Worm (Caenorhabditis elegans) whole organism, young adult: ENCODE measurements around the gene F28H7.7.

Source experiments
- B0035.1 ChIP-seq: sonication (generic microtip); optimal IDR thresholded peaks from 2 replicates; lab custom pipeline; 2016; ENCODE audit warnings: missing genetic modification characterization, mild to moderate bottlenecking, missing compliant biosample characterization, missing genotype, missing genetic modification reagents
- B0261.1 ChIP-seq: sonication (generic microtip); optimal IDR thresholded peaks from 2 replicates; lab custom pipeline; 2016; ENCODE audit warnings: mild to moderate bottlenecking, missing genetic modification characterization, moderate library complexity, missing compliant biosample characterization
- B0336.3 ChIP-seq: fragments of 200-800 bp; sonication (Bioruptor generic); IDR thresholded peaks from 2 replicates; pipeline ENCODE4 v1.3.6; 2022; ENCODE audit warnings: missing genetic modification characterization, missing compliant biosample characterization
- C17E4.6 ChIP-seq: fragments of 200-800 bp; sonication (Bioruptor generic); IDR thresholded peaks from 2 replicates; pipeline ENCODE4 v1.3.6; 2022; ENCODE audit warnings: missing genetic modification reagents, missing genetic modification characterization, missing compliant biosample characterization
- F10E7.11 ChIP-seq: sonication (generic microtip); optimal IDR thresholded peaks from 2 replicates; lab custom pipeline; 2017; ENCODE audit warnings: mild to moderate bottlenecking, missing genetic modification characterization, moderate library complexity, missing compliant biosample characterization
- F33H1.4 ChIP-seq: fragments of 200-800 bp; sonication (Bioruptor generic); IDR thresholded peaks from 2 replicates; pipeline ENCODE4 v1.3.6; 2022; ENCODE audit warnings: missing genetic modification reagents, missing genetic modification characterization, missing compliant biosample characterization
- F37B4.10 ChIP-seq: fragments of 200-800 bp; sonication (Bioruptor generic); IDR thresholded peaks from 2 replicates; pipeline ENCODE4 v1.3.6; 2022; ENCODE audit warnings: missing genetic modification characterization, missing compliant biosample characterization
- F52B5.7 ChIP-seq: sonication (generic microtip); optimal IDR thresholded peaks from 2 replicates; lab custom pipeline; 2016; ENCODE audit warnings: mild to moderate bottlenecking, missing genetic modification characterization, missing compliant biosample characterization
- F57A8.1 ChIP-seq: fragments of 200-800 bp; sonication (Bioruptor generic); optimal IDR thresholded peaks from 2 replicates; lab custom pipeline; 2018; ENCODE audit warnings: mild to moderate bottlenecking, missing genetic modification characterization, moderate library complexity, missing compliant biosample characterization
- K11D2.4 ChIP-seq: fragments of 200-800 bp; sonication (Bioruptor generic); IDR thresholded peaks from 2 replicates; pipeline ENCODE4 v1.3.6; 2022; ENCODE audit warnings: missing genetic modification reagents, missing genetic modification characterization, missing compliant biosample characterization
- T07F8.4 ChIP-seq: sonication (generic microtip); optimal IDR thresholded peaks from 2 replicates; lab custom pipeline; 2016; ENCODE audit warnings: mild to moderate bottlenecking, missing genetic modification characterization, moderate library complexity, missing compliant biosample characterization
- Y53G8AR.9 ChIP-seq: fragments of 200-800 bp; sonication (Bioruptor generic); conservative IDR thresholded peaks from 2 replicates; pipeline ENCODE4 v1.3.6; 2022; ENCODE audit warnings: missing genetic modification reagents, missing genetic modification characterization, missing compliant biosample characterization
- Y79H2A.3 ChIP-seq: fragments of 200-800 bp; sonication (Bioruptor generic); conservative IDR thresholded peaks from 2 replicates; pipeline ENCODE4 v1.3.6; 2022; ENCODE audit warnings: missing genetic modification reagents, missing genetic modification characterization, missing compliant biosample characterization
- ama-1 ChIP-seq, 3 experiments: fragments of 150-350 bp in 1 of 3; sonication (generic microtip) in 2 of 3; optimal IDR thresholded peaks; 2 replicates each; lab custom pipeline; 2014 to 2018; ENCODE audit warnings: missing biosample characterization in 2 of 3, missing genetic modification characterization in 2 of 3, missing genetic modification reagents in 2 of 3
- aptf-2 ChIP-seq: fragments of 200-800 bp; sonication (Bioruptor generic); conservative IDR thresholded peaks from 2 replicates; pipeline ENCODE4 v1.3.6; 2022; ENCODE audit warnings: missing genetic modification reagents, missing genetic modification characterization, missing compliant biosample characterization
- aptf-3 ChIP-seq: fragments of 200-800 bp; sonication (Bioruptor generic); IDR thresholded peaks from 2 replicates; pipeline ENCODE4 v1.3.6; 2022; ENCODE audit warnings: missing genetic modification characterization, missing compliant biosample characterization
- atf-7 ChIP-seq: sonication (generic microtip); optimal IDR thresholded peaks from 2 replicates; lab custom pipeline; 2017; ENCODE audit warnings: mild to moderate bottlenecking, missing genetic modification characterization, missing compliant biosample characterization
- athp-1 ChIP-seq: sonication (generic microtip); optimal IDR thresholded peaks from 2 replicates; lab custom pipeline; 2017; ENCODE audit warnings: mild to moderate bottlenecking, missing genetic modification characterization, missing compliant biosample characterization
- bed-2 ChIP-seq: fragments of 200-800 bp; sonication (Bioruptor generic); IDR thresholded peaks from 2 replicates; pipeline ENCODE4 v1.3.6; 2022; ENCODE audit warnings: missing genetic modification reagents, missing genetic modification characterization, missing compliant biosample characterization
- cebp-1 ChIP-seq, 2 experiments: fragments of 200-800 bp in 1 of 2; sonication (Bioruptor generic) in 1 of 2; sonication (generic microtip) in 1 of 2; IDR thresholded peaks in 1 of 2; optimal IDR thresholded peaks in 1 of 2; 2 replicates each; pipeline versions ENCODE4 v1.3.6 to Lab custom; 2017 to 2022; ENCODE audit warnings: missing compliant biosample characterization in 2 of 2, missing genetic modification characterization in 2 of 2, mild to moderate bottlenecking in 1 of 2, missing genetic modification reagents in 1 of 2, moderate library complexity in 1 of 2
- dpl-1 ChIP-seq: fragments of 150-350 bp; optimal IDR thresholded peaks from 2 replicates; lab custom pipeline; 2014; ENCODE audit warnings: missing biosample characterization, missing genetic modification reagents, missing genetic modification characterization
- egl-44 ChIP-seq: fragments of 200-800 bp; sonication (Bioruptor generic); IDR thresholded peaks from 2 replicates; pipeline ENCODE4 v1.3.6; 2022; ENCODE audit warnings: missing genetic modification reagents, missing genetic modification characterization, missing compliant biosample characterization
- ekl-4 ChIP-seq: fragments of 200-800 bp; sonication (Bioruptor generic); IDR thresholded peaks from 2 replicates; pipeline ENCODE4 v1.3.6; 2022; ENCODE audit warnings: missing genetic modification reagents, missing genetic modification characterization, missing compliant biosample characterization
- hrde-1 ChIP-seq: sonication (generic microtip); optimal IDR thresholded peaks from 2 replicates; lab custom pipeline; 2016; ENCODE audit warnings: missing genetic modification characterization, mild to moderate bottlenecking, missing compliant biosample characterization, moderate library complexity, missing genotype, missing genetic modification reagents, borderline replicate concordance
- lir-1 ChIP-seq: fragments of 200-800 bp; sonication (Bioruptor generic); conservative IDR thresholded peaks from 2 replicates; pipeline ENCODE4 v1.3.6; 2022; ENCODE audit warnings: missing genetic modification reagents, missing genetic modification characterization, missing compliant biosample characterization
- lsl-1 ChIP-seq: fragments of 200-800 bp; sonication (Bioruptor generic); optimal IDR thresholded peaks from 2 replicates; lab custom pipeline; 2018; ENCODE audit warnings: mild to moderate bottlenecking, missing genetic modification characterization, moderate library complexity, missing compliant biosample characterization
- madf-10 ChIP-seq: sonication (generic microtip); optimal IDR thresholded peaks from 2 replicates; lab custom pipeline; 2016; ENCODE audit warnings: mild to moderate bottlenecking, missing genetic modification characterization, missing compliant biosample characterization
- mcd-1 ChIP-seq: fragments of 200-800 bp; sonication (Bioruptor generic); IDR thresholded peaks from 2 replicates; pipeline ENCODE4 v1.3.6; 2022; ENCODE audit warnings: missing genetic modification reagents, missing genetic modification characterization, missing compliant biosample characterization
- mel-28 ChIP-seq: sonication (generic microtip); optimal IDR thresholded peaks from 2 replicates; lab custom pipeline; 2016; ENCODE audit warnings: borderline replicate concordance, mild to moderate bottlenecking, missing genetic modification characterization, missing compliant biosample characterization
- mxl-1 ChIP-seq: sonication (generic microtip); optimal IDR thresholded peaks from 2 replicates; lab custom pipeline; 2016; ENCODE audit warnings: missing genetic modification characterization, missing compliant biosample characterization
- nhr-120 ChIP-seq: fragments of 200-800 bp; sonication (Bioruptor generic); IDR thresholded peaks from 2 replicates; pipeline ENCODE4 v1.3.6; 2022; ENCODE audit warnings: missing genetic modification characterization, missing compliant biosample characterization
- nhr-80 ChIP-seq: sonication (generic microtip); optimal IDR thresholded peaks from 2 replicates; lab custom pipeline; 2016; ENCODE audit warnings: missing genetic modification characterization, missing compliant biosample characterization
- rcor-1 ChIP-seq: fragments of 200-800 bp; sonication (Bioruptor generic); IDR thresholded peaks from 2 replicates; pipeline ENCODE4 v1.3.6; 2022; ENCODE audit warnings: missing genetic modification reagents, missing genetic modification characterization, missing compliant biosample characterization
- sea-2 ChIP-seq: fragments of 200-800 bp; sonication (Bioruptor generic); IDR thresholded peaks from 2 replicates; pipeline ENCODE4 v1.3.6; 2022; ENCODE audit warnings: missing genetic modification characterization, missing compliant biosample characterization
- somi-1 ChIP-seq: fragments of 200-800 bp; sonication (Bioruptor generic); optimal IDR thresholded peaks from 2 replicates; lab custom pipeline; 2018; ENCODE audit warnings: mild to moderate bottlenecking, missing genetic modification characterization, missing compliant biosample characterization
- unc-130 ChIP-seq: sonication (generic microtip); optimal IDR thresholded peaks from 2 replicates; lab custom pipeline; 2016; ENCODE audit warnings: missing genetic modification reagents, missing genetic modification characterization, missing compliant biosample characterization
- unc-62 ChIP-seq: fragments of 150-350 bp; optimal IDR thresholded peaks from 2 replicates; lab custom pipeline; 2014; ENCODE audit warnings: missing biosample characterization, missing genetic modification reagents, missing genetic modification characterization
- xnd-1 ChIP-seq: sonication (generic microtip); optimal IDR thresholded peaks from 2 replicates; lab custom pipeline; 2016; ENCODE audit warnings: missing genotype, missing genetic modification reagents, missing genetic modification characterization, missing compliant biosample characterization
- ztf-22 ChIP-seq: fragments of 200-800 bp; sonication (Bioruptor generic); optimal IDR thresholded peaks from 2 replicates; lab custom pipeline; 2018; ENCODE audit warnings: mild to moderate bottlenecking, missing genetic modification characterization, moderate library complexity, missing compliant biosample characterization

The F28H7.7 gene

ce11 chrV:10729456-10729904, 24.5 kb downstream of the F28H7.7 start (continued):
- TF ChIP-seq atf-7 (peak; percentile 51), F37B4.10 (no peak), bed-2 (GFP tag; lab: Robert Waterston, UW) (no peak), lsl-1 (GFP tag; lab: Kevin White, UChicago) (no peak), nhr-120 (GFP tag; lab: Robert Waterston, UW) (no peak), F52B5.7 (tag; lab: Kevin White, UChicago) (no peak), F10E7.11 (tag; lab: Kevin White, UChicago) (no peak)

- no peak for TF ChIP-seq F37B4.10
- 0 out of 2 replicates have a peak, but pooled peaks have one; percentile 19 for TF ChIP-seq Y53G8AR.9 (GFP tag; lab: Robert Waterston, UW)
- no peak for TF ChIP-seq dpl-1 (GFP tag; lab: Kevin White, UChicago)
- TF ChIP-seq somi-1 = peak; percentile 26
- TF ChIP-seq K11D2.4 (GFP tag; lab: Robert Waterston, UW) = 0 out of 2 replicates have a peak, but pooled peaks have one; percentile 24
- TF ChIP-seq, all 124 proteins: peak for 3
These were observed 26.3 kb downstream of the F28H7.7 start for ce11 chrV:10727651-10728050.

- TF ChIP-seq nhr-80 (tag; lab: Kevin White, UChicago) = peak; percentile 86
- no peak for TF ChIP-seq F33H1.4
- TF ChIP-seq mel-28 = no peak
These were observed 27.3 kb downstream of the F28H7.7 start for ce11 chrV:10726691-10727090.

- TF ChIP-seq sea-2 (GFP tag; lab: Robert Waterston, UW) = no peak
- TF ChIP-seq ekl-4 (GFP tag; lab: Robert Waterston, UW) = 0 out of 2 replicates have a peak, but pooled peaks have one; percentile 9
- no peak for TF ChIP-seq ztf-22 (GFP tag; lab: Kevin White, UChicago)
- no peak for TF ChIP-seq lir-1 (GFP tag; lab: Robert Waterston, UW)
- no peak for TF ChIP-seq F57A8.1 (GFP tag; lab: Kevin White, UChicago)
- TF ChIP-seq C17E4.6 (GFP tag; lab: Robert Waterston, UW) = no peak
- TF ChIP-seq cebp-1 (GFP tag; IDR thresholded peaks at IDR 0.05; lab: Robert Waterston, UW) = 0 out of 2 replicates have a peak, but pooled peaks have one; percentile 10
- TF ChIP-seq cebp-1 (tag; optimal IDR thresholded peaks at IDR 0.05; lab: Kevin White, UChicago) = no peak
These were observed 28.5 kb downstream of the F28H7.7 start for ce11 chrV:10725424-10725951.

ce11 chrV:10724472-10724871, 29.5 kb downstream of the F28H7.7 start:
- TF ChIP-seq unc-130 (GFP tag; lab: Kevin White, UChicago) (no peak), mxl-1 (tag; lab: Kevin White, UChicago) (no peak), xnd-1 (tag; lab: Kevin White, UChicago) (no peak), madf-10 (tag; lab: Kevin White, UChicago) (no peak), aptf-3 (GFP tag; lab: Robert Waterston, UW) (no peak), nhr-120 (GFP tag; lab: Robert Waterston, UW) (no peak), C17E4.6 (GFP tag; lab: Robert Waterston, UW) (no peak)

- TF ChIP-seq B0261.1 = no peak
- TF ChIP-seq T07F8.4 (tag; lab: Kevin White, UChicago) = no peak
- TF ChIP-seq F33H1.4 = no peak
- no peak for TF ChIP-seq ama-1 (optimal IDR thresholded peaks at IDR 0.05; lab: Kevin White, UChicago)
- TF ChIP-seq ama-1 (GFP tag; optimal IDR thresholded peaks at IDR 0.05; lab: Kevin White, UChicago) = no peak
- TF ChIP-seq lsl-1 (GFP tag; lab: Kevin White, UChicago) = no peak
- TF ChIP-seq Y79H2A.3 (GFP tag; lab: Robert Waterston, UW) = no peak
- TF ChIP-seq F57A8.1 (GFP tag; lab: Kevin White, UChicago) = no peak
- TF ChIP-seq somi-1 = no peak
- no peak for TF ChIP-seq rcor-1
- TF ChIP-seq B0035.1 (tag; lab: Kevin White, UChicago) = no peak
- TF ChIP-seq hrde-1 = no peak
- TF ChIP-seq unc-62 = no peak
- no peak for TF ChIP-seq mcd-1 (GFP tag; lab: Robert Waterston, UW)
- TF ChIP-seq egl-44 (GFP tag; lab: Robert Waterston, UW) = no peak
- no peak for TF ChIP-seq B0336.3 (GFP tag; lab: Robert Waterston, UW)
- no peak for TF ChIP-seq aptf-2 (GFP tag; lab: Robert Waterston, UW)
- no peak for TF ChIP-seq athp-1 (tag; lab: Kevin White, UChicago)
These were observed 30.4 kb downstream of the F28H7.7 start for ce11 chrV:10723583-10723982.
